Worm (Caenorhabditis elegans) whole organism, young adult: ENCODE results near the gene mcm-6.

Experiments
- B0019.2 ChIP-seq: fragments of 200-800 bp; sonication (Bioruptor generic); conservative IDR thresholded peaks from 2 replicates; pipeline ENCODE4 v1.3.6; 2022; ENCODE audit warnings: missing genetic modification reagents, missing genetic modification characterization, missing compliant biosample characterization
- T07F8.4 ChIP-seq: sonication (generic microtip); optimal IDR thresholded peaks from 2 replicates; lab custom pipeline; 2016; ENCODE audit warnings: mild to moderate bottlenecking, missing genetic modification characterization, moderate library complexity, missing compliant biosample characterization
- Y67H2A.10 ChIP-seq: fragments of 200-800 bp; sonication (Bioruptor generic); conservative IDR thresholded peaks from 2 replicates; pipeline ENCODE4 v1.3.6; 2022; ENCODE audit warnings: missing genetic modification reagents, missing genetic modification characterization, missing compliant biosample characterization
- ceh-58 ChIP-seq: fragments of 200-800 bp; sonication (Bioruptor generic); IDR thresholded peaks from 2 replicates; pipeline ENCODE4 v1.3.6; 2022; ENCODE audit warnings: missing genetic modification characterization, missing compliant biosample characterization
- ets-4 ChIP-seq: fragments of 200-800 bp; sonication (Bioruptor generic); optimal IDR thresholded peaks from 2 replicates; lab custom pipeline; 2018; ENCODE audit warnings: mild to moderate bottlenecking, missing genetic modification characterization, missing compliant biosample characterization
- hrde-1 ChIP-seq: sonication (generic microtip); optimal IDR thresholded peaks from 2 replicates; lab custom pipeline; 2016; ENCODE audit warnings: missing genetic modification characterization, mild to moderate bottlenecking, missing compliant biosample characterization, moderate library complexity, missing genotype, missing genetic modification reagents, borderline replicate concordance
- lir-1 ChIP-seq: fragments of 200-800 bp; sonication (Bioruptor generic); conservative IDR thresholded peaks from 2 replicates; pipeline ENCODE4 v1.3.6; 2022; ENCODE audit warnings: missing genetic modification reagents, missing genetic modification characterization, missing compliant biosample characterization
- sdz-38 ChIP-seq: sonication (generic microtip); optimal IDR thresholded peaks from 2 replicates; lab custom pipeline; 2016; ENCODE audit warnings: missing genotype, missing genetic modification characterization, missing compliant biosample characterization
- snpc-4 ChIP-seq, 5 experiments: fragments of 150-350 bp in 1 of 5; sonication (generic microtip) in 4 of 5; optimal IDR thresholded peaks; 2 replicates each; lab custom pipeline; 2014 to 2018; ENCODE audit warnings: missing genetic modification characterization in 5 of 5, missing biosample characterization in 3 of 5, antibody characterized with exemption in 2 of 5, mild to moderate bottlenecking in 2 of 5, missing compliant biosample characterization in 2 of 5, missing genotype in 2 of 5, moderate library complexity in 2 of 5, missing genetic modification reagents in 1 of 5
- xnd-1 ChIP-seq: sonication (generic microtip); optimal IDR thresholded peaks from 2 replicates; lab custom pipeline; 2016; ENCODE audit warnings: missing genotype, missing genetic modification reagents, missing genetic modification characterization, missing compliant biosample characterization
- zim-3 ChIP-seq: sonication (generic microtip); optimal IDR thresholded peaks from 2 replicates; lab custom pipeline; 2017; ENCODE audit warnings: mild to moderate bottlenecking, missing genetic modification characterization, moderate library complexity, missing compliant biosample characterization
- ztf-3 ChIP-seq: fragments of 200-800 bp; sonication (Bioruptor generic); optimal IDR thresholded peaks from 2 replicates; lab custom pipeline; 2018; ENCODE audit warnings: mild to moderate bottlenecking, missing genetic modification characterization, missing compliant biosample characterization

DNA sequence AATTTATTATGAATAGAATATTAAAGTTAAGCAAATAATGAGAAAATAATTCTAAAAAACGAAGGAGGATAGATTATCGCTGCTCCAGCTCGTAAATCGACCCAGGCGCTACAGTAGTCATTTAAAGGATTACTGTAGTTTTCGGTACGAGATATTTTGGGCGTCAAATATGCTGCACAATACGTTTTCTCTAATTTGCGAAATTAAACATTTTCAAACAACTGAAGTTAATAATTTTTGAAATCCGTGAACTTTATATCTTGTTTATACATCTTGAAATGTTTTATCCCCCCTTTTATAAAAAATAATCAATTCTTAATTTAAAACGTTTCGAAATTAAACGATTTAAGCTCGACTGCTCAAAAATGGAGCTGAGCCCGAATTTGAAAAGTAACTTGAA lies 51.9 kb downstream of the mcm-6 start, which contains the start of gene K11H3.2:
- TF ChIP-seq zim-3, result no peak
- TF ChIP-seq ceh-58, result no peak
- no peak for TF ChIP-seq ets-4 (GFP tag; lab: Kevin White, UChicago)
- TF ChIP-seq B0019.2, result no peak
- no peak for TF ChIP-seq ztf-3 (GFP tag; lab: Kevin White, UChicago)
- no peak for TF ChIP-seq hrde-1 (tag; lab: Kevin White, UChicago)
- TF ChIP-seq snpc-4 (GFP tag; optimal IDR thresholded peaks at IDR 0.05; lab: Kevin White, UChicago), result no peak
- no peak for TF ChIP-seq snpc-4 (tag; optimal IDR thresholded peaks at IDR 0.05; lab: Kevin White, UChicago)
- TF ChIP-seq T07F8.4 (tag; lab: Kevin White, UChicago), result no peak
- TF ChIP-seq lir-1 (GFP tag; lab: Robert Waterston, UW), result no peak
- TF ChIP-seq sdz-38 (tag; lab: Kevin White, UChicago), result no peak
- no peak for TF ChIP-seq xnd-1
- no peak for TF ChIP-seq Y67H2A.10
